Fruit fly (Drosophila melanogaster) Kc167 (cell line): ENCODE measurements around the gene CG43354.

Source experiments
- h ChIP-seq: fragments of >200 bp; optimal IDR thresholded peaks from 3 replicates; lab custom pipeline; 2018; ENCODE audit warnings: missing external identifiers
- insv ChIP-seq: fragments of >200 bp; optimal IDR thresholded peaks from 3 replicates; lab custom pipeline; 2018; ENCODE audit warnings: missing external identifiers
- psq ChIP-seq: fragments of >200 bp; optimal IDR thresholded peaks from 2 replicates; lab custom pipeline; 2017; ENCODE audit warnings: missing external identifiers
- ttk ChIP-seq: sonication (Bioruptor generic); optimal IDR thresholded peaks from 2 replicates; lab custom pipeline; 2017; ENCODE audit warnings: missing external identifiers

dm6 chr2L:18292222-18292621 is 17.0 kb downstream of the CG43354 start, which contains the start of gene Sfp36F:
- TF ChIP-seq h (lab: Kevin White, UChicago), result no peak
- no peak for TF ChIP-seq insv (lab: Kevin White, UChicago)
- no peak for TF ChIP-seq psq (lab: Kevin White, UChicago)
- TF ChIP-seq ttk (lab: Kevin White, UChicago), result no peak
